Fruit fly (Drosophila melanogaster): ENCODE data around the gene CG3222.

DNA sequence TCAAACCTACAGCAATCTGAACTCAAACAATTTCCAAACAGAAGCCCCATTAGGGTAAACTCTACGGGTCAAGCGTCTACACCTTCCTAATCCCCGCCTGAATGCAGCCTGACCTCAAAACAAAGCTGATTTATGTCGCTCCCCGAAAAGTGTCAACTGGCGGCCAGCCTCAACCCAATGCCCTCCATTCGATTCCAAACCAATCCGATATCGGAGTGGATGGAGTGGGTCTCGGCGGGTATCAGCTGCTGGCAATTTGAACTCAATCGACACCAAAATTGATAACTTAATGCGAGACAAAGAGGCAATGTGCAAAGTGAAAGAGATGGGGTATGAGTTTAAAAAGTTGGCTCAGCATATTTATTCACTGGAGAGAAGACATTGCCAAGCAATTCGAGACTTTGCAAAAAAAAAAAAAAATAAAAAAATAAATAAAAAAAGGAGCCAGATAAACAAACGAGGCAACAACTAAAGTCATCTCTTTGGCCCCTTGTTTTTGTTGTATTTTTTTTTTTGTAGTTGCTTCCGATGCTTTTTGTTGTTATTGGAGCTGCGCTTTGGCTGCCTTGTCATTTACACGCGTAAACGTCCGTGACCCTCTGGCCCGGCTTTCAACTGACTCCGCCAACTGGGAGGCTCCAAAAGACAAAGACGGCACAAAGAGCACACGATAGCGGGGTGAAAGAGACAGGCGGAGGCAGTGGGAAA is 47.8 kb upstream of the CG3222 start:
- TF ChIP-seq Snoo (tag; optimal IDR thresholded peaks at IDR 0.05) (peak; percentile 52), CG34367 (tag; optimal IDR thresholded peaks at IDR 0.05) (peak; percentile 47), gl (tag; optimal IDR thresholded peaks at IDR 0.05) (peak; percentile 57), CG17806 (tag; optimal IDR thresholded peaks at IDR 0.05) (peak; percentile 49), CG32121 (GFP tag; IDR thresholded peaks at IDR 0.05) (no peak), D1 (tag; optimal IDR thresholded peaks at IDR 0.05) (no peak), CG8301 (tag; optimal IDR thresholded peaks at IDR 0.05) (no peak), CG12605 (GFP tag; IDR thresholded peaks at IDR 0.05) (peak; percentile 43; the same call in 1 of the 2 replicates), EcR (GFP tag; optimal IDR thresholded peaks at IDR 0.05) (peak; percentile 93)

All from whole organism, pupa.